Fruit fly (Drosophila melanogaster): Measurements from ENCODE around the gene PIG-F.

PIG-F gene

DNA sequence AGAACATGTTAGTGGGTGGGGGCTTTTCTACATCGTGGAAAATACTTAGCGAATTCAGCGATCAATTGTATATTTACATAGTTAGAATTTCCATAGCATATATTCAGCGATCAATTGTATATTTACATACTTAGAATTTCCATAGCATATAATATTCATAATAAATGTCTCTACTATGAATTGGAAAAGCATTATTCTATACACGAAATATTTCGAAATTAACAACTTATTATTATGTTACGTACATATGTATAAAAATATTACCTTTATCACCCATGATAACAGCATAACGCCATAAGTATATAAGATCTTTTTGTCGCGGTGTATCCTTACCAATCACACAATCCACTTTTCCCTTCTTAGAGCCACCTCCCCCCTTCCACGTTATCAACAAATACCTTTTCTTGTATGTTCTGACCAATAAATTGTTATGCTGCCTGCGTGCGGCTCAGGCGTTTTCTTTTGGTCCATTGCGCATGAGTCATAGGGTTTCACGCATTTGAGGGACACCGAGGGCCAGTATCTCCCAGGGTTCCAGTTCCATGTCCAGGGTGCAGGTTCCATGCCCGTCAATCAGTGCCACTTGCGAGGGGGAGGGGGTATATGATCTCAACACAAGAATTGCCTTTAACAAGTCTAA, 24.7 kb downstream of the PIG-F start (continued):
- TF ChIP-seq Poxn (GFP tag; IDR thresholded peaks at IDR 0.05) (no peak), CG1602 (GFP tag; optimal IDR thresholded peaks at IDR 0.05) (peak; percentile 70), Nf-YB (GFP tag; optimal IDR thresholded peaks at IDR 0.05) (peak; percentile 56), mirr (GFP tag; optimal IDR thresholded peaks at IDR 0.05) (no peak), Deaf1 (tag; optimal IDR thresholded peaks at IDR 0.05) (no peak), pzg (GFP tag; optimal IDR thresholded peaks at IDR 0.05) (no peak), zen (tag; optimal IDR thresholded peaks at IDR 0.05) (peak; percentile 89), CG9609 (GFP tag; optimal IDR thresholded peaks at IDR 0.05) (no peak), grn (GFP tag; optimal IDR thresholded peaks at IDR 0.05) (peak; percentile 35), ATbp (GFP tag; optimal IDR thresholded peaks at IDR 0.05) (no peak), CG8290 (GFP tag; optimal IDR thresholded peaks at IDR 0.05) (peak; percentile 61), CG8290 (tag; optimal IDR thresholded peaks at IDR 0.05) (peak in 1 of 2 experiments; percentile 56), chif (GFP tag; optimal IDR thresholded peaks at IDR 0.05) (peak in 1 of 2 experiments; percentile 60), CG4360 (GFP tag; IDR thresholded peaks at IDR 0.05) (no peak), Med (GFP tag) (peak; percentile 15), D19A (tag; optimal IDR thresholded peaks at IDR 0.05) (peak; percentile 59), prd (optimal IDR thresholded peaks at IDR 0.05) (no peak), prd (GFP tag; IDR thresholded peaks at IDR 0.05) (peak; percentile 78), CG9727 (GFP tag; optimal IDR thresholded peaks at IDR 0.05) (peak; percentile 91), NC2α (GFP tag; optimal IDR thresholded peaks at IDR 0.05) (no peak), gcm (GFP tag; optimal IDR thresholded peaks at IDR 0.05) (peak; percentile 58), Lpt (GFP tag; optimal IDR thresholded peaks at IDR 0.05) (no peak), CG8478 (optimal IDR thresholded peaks at IDR 0.05) (no peak), CG2116 (GFP tag; optimal IDR thresholded peaks at IDR 0.05) (peak; percentile 48), CG7786 (GFP tag; optimal IDR thresholded peaks at IDR 0.05) (no peak), CG13424 (tag; optimal IDR thresholded peaks at IDR 0.05) (peak; percentile 59), cad (GFP tag; optimal IDR thresholded peaks at IDR 0.05) (peak; percentile 3), Dbx (GFP tag; IDR thresholded peaks at IDR 0.05) (no peak), phol (tag; optimal IDR thresholded peaks at IDR 0.05) (peak; percentile 80), CG11695 (GFP tag; IDR thresholded peaks at IDR 0.05) (0 out of 3 replicates have a peak, but pooled peaks have one; percentile 28), Gsc (GFP tag; IDR thresholded peaks at IDR 0.05) (no peak), CG10959 (GFP tag; IDR thresholded peaks at IDR 0.05) (no peak), tx (GFP tag; optimal IDR thresholded peaks at IDR 0.05) (no peak), Lhr (GFP tag; optimal IDR thresholded peaks at IDR 0.05) (peak; percentile 36), ham (GFP tag; IDR thresholded peaks at IDR 0.05) (no peak), fd102C (GFP tag; optimal IDR thresholded peaks at IDR 0.05) (peak; percentile 84), gsb-n (tag; optimal IDR thresholded peaks at IDR 0.05) (peak; percentile 68), Six4 (GFP tag; optimal IDR thresholded peaks at IDR 0.05) (peak; percentile 47), Jarid2 (GFP tag; optimal IDR thresholded peaks at IDR 0.05) (no peak), CG2875 (GFP tag; optimal IDR thresholded peaks at IDR 0.05) (peak; percentile 31), zfh1 (GFP tag; IDR thresholded peaks at IDR 0.05) (peak; percentile 50; the same call in 1 of the 3 replicates), jing (GFP tag; optimal IDR thresholded peaks at IDR 0.05) (peak; percentile 10), sc (optimal IDR thresholded peaks at IDR 0.05) (no peak), sc (GFP tag; optimal IDR thresholded peaks at IDR 0.05) (peak; percentile 51), croc (GFP tag; conservative IDR thresholded peaks at IDR 0.05) (peak; percentile 52; the same call in 2 of the 3 replicates), tio (GFP tag; optimal IDR thresholded peaks at IDR 0.05) (peak; percentile 45), Blimp-1 (GFP tag; optimal IDR thresholded peaks at IDR 0.05) (peak; percentile 61), Xrp1 (GFP tag; IDR thresholded peaks at IDR 0.05) (peak; percentile 77), Kr (GFP tag; optimal IDR thresholded peaks at IDR 0.05) (peak; percentile 26), kni (GFP tag; optimal IDR thresholded peaks at IDR 0.05) (peak; percentile 68), CG15479 (GFP tag; optimal IDR thresholded peaks at IDR 0.05) (peak; percentile 95)

Data from whole organism, embryonic.